Worm (Caenorhabditis elegans): ENCODE measurements around the gene pld-1.

DNA sequence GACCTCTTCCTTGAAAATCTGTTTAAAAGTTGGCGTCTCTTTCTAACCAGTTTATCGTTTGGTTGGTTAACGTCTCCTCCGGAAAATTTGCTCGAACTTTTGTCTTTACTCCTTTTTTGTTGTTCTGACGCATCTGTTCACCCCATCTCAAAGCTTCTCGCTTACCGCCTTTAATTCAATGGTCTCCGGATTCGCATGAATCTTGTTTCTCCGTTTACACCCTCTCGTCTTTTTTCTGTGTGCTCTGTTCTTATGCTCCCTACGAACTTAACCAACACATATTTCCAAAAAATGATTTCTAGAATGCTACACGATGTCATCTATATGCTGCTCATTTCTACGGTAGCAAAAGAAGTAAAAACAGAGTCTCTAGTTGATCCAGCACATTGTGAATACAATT lies 38.6 kb upstream of the pld-1 start, which contains the start of gene lgc-56:
- TF ChIP-seq ceh-32 (tag; optimal IDR thresholded peaks at IDR 0.05; ENCODE audit: poor library complexity): no peak
- no peak for TF ChIP-seq ztf-11 (tag; optimal IDR thresholded peaks at IDR 0.05)
- no peak for TF ChIP-seq jun-1 (tag; optimal IDR thresholded peaks at IDR 0.05)
- TF ChIP-seq nhr-25 (tag; optimal IDR thresholded peaks at IDR 0.05; ENCODE audit: borderline replicate concordance, insufficient read depth): no peak
- no peak for TF ChIP-seq skn-1 (tag; optimal IDR thresholded peaks at IDR 0.05)
- no peak for TF ChIP-seq nhr-6 (tag; optimal IDR thresholded peaks at IDR 0.05)
- TF ChIP-seq saeg-2 (GFP tag; IDR thresholded peaks at IDR 0.05): no peak
- no peak for TF ChIP-seq hlh-11 (tag; optimal IDR thresholded peaks at IDR 0.05)
- no peak for TF ChIP-seq unc-39 (tag; optimal IDR thresholded peaks at IDR 0.05)
- TF ChIP-seq ceh-82 (tag; optimal IDR thresholded peaks at IDR 0.05): no peak

Measured in whole organism, L4 larva.